Fruit fly (Drosophila melanogaster) whole organism, embryonic: ENCODE measurements around the gene CG32801.

Experiments
- Ada2b ChIP-seq: fragments of 200-800 bp; sonication (Bioruptor generic); IDR thresholded peaks from 2 replicates; pipeline ENCODE4 v1.3.6; 2022; ENCODE audit warnings: missing biosample characterization, missing genetic modification characterization
- Aef1 ChIP-seq: fragments of 200-800 bp; sonication (Bioruptor generic); IDR thresholded peaks from 3 replicates; pipeline ENCODE4 v1.3.6; 2022; ENCODE audit warnings: missing biosample characterization, missing genetic modification characterization
- CG10366 ChIP-seq: fragments of 200-800 bp; sonication (Bioruptor generic); IDR thresholded peaks from 2 replicates; pipeline ENCODE4 v1.3.6; 2022; ENCODE audit warnings: missing biosample characterization, missing genetic modification characterization
- CG11398 ChIP-seq: fragments of 200-800 bp; sonication (Bioruptor generic); optimal IDR thresholded peaks from 2 replicates; lab custom pipeline; 2016; ENCODE audit warnings: missing biosample characterization, missing genetic modification characterization
- CG13296 ChIP-seq: fragments of 200-800 bp; sonication (Bioruptor generic); optimal IDR thresholded peaks from 3 replicates; lab custom pipeline; 2018; ENCODE audit warnings: missing biosample characterization, mild to moderate bottlenecking, missing genetic modification characterization
- CG15514 ChIP-seq: fragments of 200-800 bp; sonication (Bioruptor generic); optimal IDR thresholded peaks from 3 replicates; lab custom pipeline; 2017; ENCODE audit warnings: missing biosample characterization, missing genetic modification characterization, mild to moderate bottlenecking, moderate library complexity, missing genetic modification reagents
- CG1603 ChIP-seq: fragments of 200-800 bp; sonication (Bioruptor generic); optimal IDR thresholded peaks from 2 replicates; lab custom pipeline; 2019; ENCODE audit warnings: missing biosample characterization, mild to moderate bottlenecking, missing genetic modification characterization, moderate library complexity
- CG17361 ChIP-seq: fragments of 200-800 bp; sonication (Bioruptor generic); IDR thresholded peaks from 3 replicates; pipeline ENCODE4 v1.3.6; 2022; ENCODE audit warnings: missing biosample characterization, missing genetic modification characterization
- CG2199 ChIP-seq: fragments of 200-800 bp; sonication (Bioruptor generic); IDR thresholded peaks from 3 replicates; pipeline ENCODE4 v1.3.6; 2022; ENCODE audit warnings: missing biosample characterization, missing genetic modification characterization
- CG2889 ChIP-seq: fragments of 200-800 bp; sonication (Bioruptor generic); IDR thresholded peaks from 3 replicates; pipeline ENCODE4 v1.3.6; 2022; ENCODE audit warnings: missing biosample characterization, missing genetic modification characterization
- CG3847 ChIP-seq: fragments of 200-800 bp; sonication (Bioruptor generic); IDR thresholded peaks from 2 replicates; pipeline ENCODE4 v1.3.6; 2022; ENCODE audit warnings: missing biosample characterization, missing genetic modification characterization
- CG4730 ChIP-seq: fragments of 200-800 bp; sonication (Bioruptor generic); IDR thresholded peaks from 2 replicates; pipeline ENCODE4 v1.3.6; 2022; ENCODE audit warnings: missing biosample characterization, missing genetic modification characterization
- CG6791 ChIP-seq: fragments of 200-800 bp; sonication (Bioruptor generic); IDR thresholded peaks from 3 replicates; pipeline ENCODE4 v1.3.6; 2022; ENCODE audit warnings: missing biosample characterization, missing genetic modification characterization; ENCODE audit not compliant: partially characterized antibody
- CG7786 ChIP-seq: fragments of 200-800 bp; sonication (Bioruptor generic); optimal IDR thresholded peaks from 2 replicates; lab custom pipeline; 2016; ENCODE audit warnings: missing biosample characterization, missing genetic modification characterization
- CG8290 ChIP-seq, 3 experiments: fragments of 200-800 bp; sonication (Bioruptor generic); optimal IDR thresholded peaks; 2 replicates each; lab custom pipeline; 2016 to 2019; ENCODE audit warnings: missing biosample characterization in 3 of 3, missing genetic modification characterization in 3 of 3, mild to moderate bottlenecking in 2 of 3, moderate library complexity in 1 of 3
- CG8359 ChIP-seq: fragments of 200-800 bp; sonication (Bioruptor generic); optimal IDR thresholded peaks from 2 replicates; lab custom pipeline; 2017; ENCODE audit warnings: missing biosample characterization, mild to moderate bottlenecking, missing genetic modification characterization, borderline replicate concordance
- CG9215 ChIP-seq: fragments of 200-800 bp; sonication (Bioruptor generic); IDR thresholded peaks from 2 replicates; pipeline ENCODE4 v1.3.6; 2022; ENCODE audit warnings: missing biosample characterization, missing genetic modification characterization
- CG9609 ChIP-seq: fragments of 200-800 bp; sonication (Bioruptor generic); optimal IDR thresholded peaks from 3 replicates; lab custom pipeline; 2016; ENCODE audit warnings: missing biosample characterization, missing genetic modification characterization
- Dbx ChIP-seq: fragments of 200-800 bp; sonication (Bioruptor generic); IDR thresholded peaks from 3 replicates; pipeline ENCODE4 v1.3.6; 2022; ENCODE audit warnings: missing biosample characterization, missing genetic modification characterization
- E2f1 ChIP-seq: fragments of 200-800 bp; sonication (Bioruptor generic); IDR thresholded peaks from 2 replicates; pipeline ENCODE4 v1.3.6; 2022; ENCODE audit warnings: missing biosample characterization, missing genetic modification characterization
- ERR ChIP-seq: fragments of 200-800 bp; sonication (Bioruptor generic); optimal IDR thresholded peaks from 2 replicates; lab custom pipeline; 2016; ENCODE audit warnings: missing biosample characterization, missing genetic modification characterization
- Ets65A ChIP-seq: fragments of 200-800 bp; sonication (Bioruptor generic); peaks from one replicate; lab custom pipeline; 2016; ENCODE audit warnings: missing biosample characterization, missing genetic modification characterization
- Ets97D ChIP-seq: fragments of 200-800 bp; sonication (Bioruptor generic); optimal IDR thresholded peaks from 3 replicates; lab custom pipeline; 2016; ENCODE audit warnings: missing biosample characterization, missing genetic modification characterization
- HLH54F ChIP-seq: fragments of 200-800 bp; sonication (Bioruptor generic); optimal IDR thresholded peaks from 3 replicates; lab custom pipeline; 2016; ENCODE audit warnings: missing biosample characterization, missing genetic modification characterization
- Hand ChIP-seq: fragments of 200-800 bp; sonication (Bioruptor generic); optimal IDR thresholded peaks from 2 replicates; lab custom pipeline; 2017; ENCODE audit warnings: mild to moderate bottlenecking, missing biosample characterization, missing genetic modification reagents, missing genetic modification characterization
- HmgZ ChIP-seq: fragments of 200-800 bp; sonication (Bioruptor generic); optimal IDR thresholded peaks from 2 replicates; lab custom pipeline; 2018; ENCODE audit warnings: missing biosample characterization, mild to moderate bottlenecking, missing genetic modification characterization
- Hsf ChIP-seq: fragments of 200-800 bp; sonication (Bioruptor generic); optimal IDR thresholded peaks from 3 replicates; lab custom pipeline; 2016; ENCODE audit warnings: missing biosample characterization, missing genetic modification characterization
- Myb ChIP-seq: fragments of 200-800 bp; sonication (Bioruptor generic); optimal IDR thresholded peaks from 2 replicates; lab custom pipeline; 2016; ENCODE audit warnings: missing biosample characterization, missing genetic modification characterization
- NfI ChIP-seq: fragments of 200-800 bp; sonication (Bioruptor generic); optimal IDR thresholded peaks from 3 replicates; lab custom pipeline; 2018; ENCODE audit warnings: missing biosample characterization, mild to moderate bottlenecking, missing genetic modification characterization, moderate library complexity
- PHDP ChIP-seq: fragments of 200-800 bp; sonication (Bioruptor generic); optimal IDR thresholded peaks from 3 replicates; lab custom pipeline; 2018; ENCODE audit warnings: missing biosample characterization, mild to moderate bottlenecking, missing genetic modification characterization, moderate library complexity
- Six4 ChIP-seq: fragments of 200-800 bp; sonication (Bioruptor generic); optimal IDR thresholded peaks from 2 replicates; lab custom pipeline; 2016; ENCODE audit warnings: missing biosample characterization, missing genetic modification characterization
- YL-1 ChIP-seq: fragments of 200-800 bp; sonication (Bioruptor generic); optimal IDR thresholded peaks from 3 replicates; lab custom pipeline; 2017; ENCODE audit warnings: missing biosample characterization, mild to moderate bottlenecking, missing genetic modification characterization
- br ChIP-seq: fragments of >200 bp; optimal IDR thresholded peaks from 2 replicates; lab custom pipeline; 2017
- bsh ChIP-seq, 2 experiments: fragments of 200-800 bp; sonication (Bioruptor generic); optimal IDR thresholded peaks; 2 replicates each; lab custom pipeline; 2017 to 2018; ENCODE audit warnings: mild to moderate bottlenecking in 2 of 2, missing biosample characterization in 2 of 2, missing genetic modification characterization in 2 of 2, moderate library complexity in 1 of 2
- dysf ChIP-seq: fragments of 200-800 bp; sonication (Bioruptor generic); IDR thresholded peaks from 3 replicates; pipeline ENCODE4 v1.3.6; 2022; ENCODE audit warnings: missing biosample characterization, missing genetic modification characterization
- gfzf ChIP-seq: fragments of 200-800 bp; sonication (Bioruptor generic); optimal IDR thresholded peaks from 2 replicates; lab custom pipeline; 2016; ENCODE audit warnings: missing biosample characterization, mild to moderate bottlenecking, missing genetic modification characterization, moderate library complexity
- her ChIP-seq: fragments of 200-800 bp; sonication (Bioruptor generic); optimal IDR thresholded peaks from 2 replicates; lab custom pipeline; 2016; ENCODE audit warnings: missing biosample characterization, missing genetic modification characterization
- insv ChIP-seq, 2 experiments: fragments of 200-800 bp; sonication (Bioruptor generic); optimal IDR thresholded peaks; 3 replicates each; lab custom pipeline; 2016 to 2018; ENCODE audit warnings: missing biosample characterization in 2 of 2, missing genetic modification characterization in 2 of 2
- inv ChIP-seq: fragments of 200-800 bp; sonication (Bioruptor generic); IDR thresholded peaks from 2 replicates; pipeline ENCODE4 v1.3.6; 2022; ENCODE audit warnings: missing biosample characterization, missing genetic modification characterization; ENCODE audit not compliant: partially characterized antibody
- kah ChIP-seq: fragments of 200-800 bp; sonication (Bioruptor generic); optimal IDR thresholded peaks from 2 replicates; lab custom pipeline; 2018; ENCODE audit warnings: missing biosample characterization, mild to moderate bottlenecking, missing genetic modification characterization
- mld ChIP-seq: fragments of 200-800 bp; sonication (Bioruptor generic); IDR thresholded peaks from 3 replicates; pipeline ENCODE4 v1.3.6; 2022; ENCODE audit warnings: missing biosample characterization, missing genetic modification characterization; ENCODE audit not compliant: partially characterized antibody
- nerfin-1 ChIP-seq: fragments of 200-800 bp; sonication (Bioruptor generic); optimal IDR thresholded peaks from 3 replicates; lab custom pipeline; 2019; ENCODE audit warnings: missing biosample characterization, mild to moderate bottlenecking, missing genetic modification characterization, moderate library complexity
- onecut ChIP-seq: fragments of 200-800 bp; sonication (Bioruptor generic); IDR thresholded peaks from 2 replicates; pipeline ENCODE4 v1.3.6; 2022; ENCODE audit warnings: missing biosample characterization, missing genetic modification characterization
- pan ChIP-seq, 4 experiments: fragments of >200 bp in 3 of 4; fragments of 200-800 bp in 1 of 4; sonication (Bioruptor generic) in 1 of 4; optimal IDR thresholded peaks in 3 of 4; IDR thresholded peaks in 1 of 4; 2 replicates each; pipeline versions ENCODE4 v1.3.6 to Lab custom; 2017 to 2022; ENCODE audit warnings: missing biosample characterization in 2 of 4, missing genetic modification characterization in 2 of 4, mixed read lengths in 1 of 4
- shn ChIP-seq: fragments of 200-800 bp; sonication (Bioruptor generic); optimal IDR thresholded peaks from 3 replicates; lab custom pipeline; 2016; ENCODE audit warnings: missing biosample characterization, missing genetic modification characterization
- sima ChIP-seq: fragments of 200-800 bp; sonication (Bioruptor generic); optimal IDR thresholded peaks from 2 replicates; lab custom pipeline; 2016; ENCODE audit warnings: missing biosample characterization, missing genetic modification characterization
- sna ChIP-seq: fragments of 200-800 bp; sonication (Bioruptor generic); IDR thresholded peaks from 2 replicates; pipeline ENCODE4 v1.3.6; 2022; ENCODE audit warnings: missing biosample characterization, missing genetic modification characterization; ENCODE audit not compliant: partially characterized antibody
- twi ChIP-seq: fragments of 200-800 bp; optimal IDR thresholded peaks from 2 replicates; lab custom pipeline; 2019; ENCODE audit warnings: missing biosample characterization, mild to moderate bottlenecking, missing genetic modification characterization, moderate library complexity
- zen ChIP-seq: fragments of 200-800 bp; sonication (Bioruptor generic); optimal IDR thresholded peaks from 3 replicates; lab custom pipeline; 2018; ENCODE audit warnings: missing biosample characterization, mild to moderate bottlenecking, missing genetic modification characterization, moderate library complexity

Gene CG32801

DNA sequence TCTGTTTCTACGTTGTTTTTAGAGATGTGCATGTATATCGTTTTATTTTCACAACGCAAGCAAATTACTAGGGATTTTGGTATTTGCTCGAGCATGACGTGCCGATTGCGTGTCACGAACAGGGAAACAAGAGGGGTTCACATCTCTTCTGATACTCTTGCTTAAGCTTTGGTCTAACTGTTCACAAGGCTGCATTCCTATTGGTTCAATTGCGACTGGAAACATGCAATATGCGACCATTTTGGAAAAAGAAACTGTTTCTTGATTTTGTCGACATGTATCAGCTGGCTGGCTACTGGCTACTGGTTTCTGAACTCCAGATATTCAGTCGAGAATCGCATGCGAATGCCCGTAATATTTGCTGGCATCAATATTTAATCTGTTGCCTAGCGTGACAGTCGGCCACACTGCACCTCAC is 22.8 kb downstream of the CG32801 start, which contains the start of gene Coa8 (continued):
- TF ChIP-seq CG6791 (GFP tag; lab: Robert Waterston, UW) (peak; percentile 30; the same call in 1 of the 3 replicates), onecut (GFP tag; lab: Robert Waterston, UW) (0 out of 2 replicates have a peak, but pooled peaks have one; percentile 11), CG3847 (GFP tag; lab: Robert Waterston, UW) (peak; percentile 44), CG17361 (GFP tag; lab: Robert Waterston, UW) (no peak; the same call in 2 of the 3 replicates), Ada2b (peak; percentile 28; the same call in 1 of the 2 replicates), Hand (no peak), CG10366 (GFP tag; lab: Robert Waterston, UW) (peak; percentile 41), CG8359 (GFP tag; lab: Kevin White, UChicago) (no peak), bsh (GFP tag; optimal IDR thresholded peaks at IDR 0.05; lab: Kevin White, UChicago) (peak in 1 of 2 experiments; percentile 11), Aef1 (GFP tag; lab: Robert Waterston, UW) (peak; percentile 26; the same call in 2 of the 3 replicates), CG4730 (GFP tag; lab: Robert Waterston, UW) (no peak), HLH54F (GFP tag; lab: Kevin White, UChicago) (peak; percentile 43), Six4 (no peak), E2f1 (GFP tag; lab: Robert Waterston, UW) (no peak), CG2199 (GFP tag; lab: Robert Waterston, UW) (no peak), HmgZ (peak; percentile 53), ERR (GFP tag; lab: Kevin White, UChicago) (peak; percentile 23), NfI (GFP tag; lab: Kevin White, UChicago) (peak; percentile 51), CG2889 (GFP tag; lab: Robert Waterston, UW) (no peak), nerfin-1 (peak; percentile 16), CG8290 (GFP tag; optimal IDR thresholded peaks at IDR 0.05; lab: Kevin White, UChicago) (peak; percentile 13), CG8290 (tag; optimal IDR thresholded peaks at IDR 0.05; lab: Kevin White, UChicago) (peak; percentile 62 to 77), sima (GFP tag; lab: Kevin White, UChicago) (no peak), insv (GFP tag; optimal IDR thresholded peaks at IDR 0.05; lab: Kevin White, UChicago) (peak in 1 of 2 experiments; percentile 25), kah (no peak), Dbx (GFP tag; lab: Robert Waterston, UW) (peak; percentile 62; the same call in 1 of the 3 replicates), twi (no peak), shn (GFP tag; lab: Kevin White, UChicago) (peak; percentile 60), CG9215 (GFP tag; lab: Robert Waterston, UW) (peak; percentile 50), CG13296 (GFP tag; lab: Kevin White, UChicago) (peak; percentile 31), her (no peak), zen (peak; percentile 10), mld (peak; percentile 57; the same call in 1 of the 3 replicates), pan (optimal IDR thresholded peaks at IDR 0.05; lab: Kevin White, UChicago) (no peak), pan (GFP tag; optimal IDR thresholded peaks at IDR 0.05 in 1 of 2, IDR thresholded peaks at IDR 0.05 in 1 of 2) (peak in 1 of 2 experiments; percentile 54), CG15514 (GFP tag; lab: Kevin White, UChicago) (peak; percentile 53), inv (GFP tag; lab: Robert Waterston, UW) (peak; percentile 37), CG9609 (GFP tag; lab: Kevin White, UChicago) (peak; percentile 66), Myb (GFP tag; lab: Kevin White, UChicago) (peak; percentile 26), Ets97D (GFP tag; lab: Kevin White, UChicago) (peak; percentile 9), gfzf (peak; percentile 69), sna (GFP tag; lab: Robert Waterston, UW) (peak; percentile 39; the same call in 1 of the 2 replicates), Ets65A (peak; percentile 93), dysf (GFP tag; lab: Robert Waterston, UW) (peak; percentile 63; the same call in 2 of the 3 replicates), CG7786 (GFP tag; lab: Kevin White, UChicago) (peak; percentile 22), Hsf (GFP tag; lab: Kevin White, UChicago) (peak; percentile 21), YL-1 (GFP tag; lab: Kevin White, UChicago) (peak; percentile 10), br (lab: Kevin White, UChicago) (no peak), CG1603 (peak; percentile 54), CG11398 (GFP tag; lab: Kevin White, UChicago) (no peak), PHDP (tag; lab: Kevin White, UChicago) (peak; percentile 30)
